Worm (Caenorhabditis elegans): ENCODE data around the gene sgt-1.

Gene sgt-1

ce11 chrII:4881727-4882126 lies 21.9 kb downstream of the sgt-1 start, which contains the start of gene gst-7:
gst-7 (plus strand) TSS chrII:4882062.
- TF ChIP-seq dpl-1 (GFP tag; optimal IDR thresholded peaks at IDR 0.05) (peak in 1 of 3 experiments; percentile 15), lin-35 (GFP tag; optimal IDR thresholded peaks at IDR 0.05) (peak in 1 of 2 experiments; percentile 68), snu-23 (GFP tag; optimal IDR thresholded peaks at IDR 0.05) (peak; percentile 44), nhr-71 (tag; optimal IDR thresholded peaks at IDR 0.05) (peak; percentile 48), ama-1 (optimal IDR thresholded peaks at IDR 0.05) (no peak), nhr-20 (tag; optimal IDR thresholded peaks at IDR 0.05) (peak; percentile 90), elt-3 (tag; optimal IDR thresholded peaks at IDR 0.05) (peak in 2 of 6 experiments; percentile 9 to 17), tbx-2 (tag; optimal IDR thresholded peaks at IDR 0.05) (peak; percentile 40), nhr-90 (tag; optimal IDR thresholded peaks at IDR 0.05; ENCODE audit: poor library complexity) (peak; percentile 19), mdl-1 (tag; optimal IDR thresholded peaks at IDR 0.05) (peak in 1 of 2 experiments; percentile 29), skn-1 (tag; optimal IDR thresholded peaks at IDR 0.05) (peak; percentile 98), sptf-1 (tag; optimal IDR thresholded peaks at IDR 0.05) (no peak), nhr-85 (tag) (peak; percentile 69), elt-2 (tag; optimal IDR thresholded peaks at IDR 0.05) (peak; percentile 87), nhr-19 (GFP tag; conservative IDR thresholded peaks at IDR 0.05) (0 out of 2 replicates have a peak, but pooled peaks have one; percentile 8), pax-3 (tag; optimal IDR thresholded peaks at IDR 0.05) (no peak), lir-3 (tag; optimal IDR thresholded peaks at IDR 0.05; ENCODE audit: poor library complexity) (no peak), efl-1 (optimal IDR thresholded peaks at IDR 0.05) (peak; percentile 3), efl-1 (GFP tag; optimal IDR thresholded peaks at IDR 0.05 in 1 of 2) (peak in 1 of 2 experiments; percentile 77), lin-14 (GFP tag; optimal IDR thresholded peaks at IDR 0.05) (peak; percentile 65)

ce11 chrII:4879629-4880028 lies 24.0 kb downstream of the sgt-1 start, which contains the start of gene gst-6:
gst-6 (plus strand) TSS chrII:4879891.
- TF ChIP-seq elt-2 (tag; optimal IDR thresholded peaks at IDR 0.05) = peak; percentile 63
- no peak for TF ChIP-seq zip-4 (GFP tag; optimal IDR thresholded peaks at IDR 0.05)

- TF ChIP-seq elt-3 (tag; optimal IDR thresholded peaks at IDR 0.05) (peak in 1 of 6 experiments; percentile 7), blmp-1 (tag; optimal IDR thresholded peaks at IDR 0.05) (peak; percentile 90), nhr-85 (tag) (peak; percentile 55), ceh-82 (tag; optimal IDR thresholded peaks at IDR 0.05) (no peak)
These were observed 27.5 kb downstream of the sgt-1 start, which contains the start of gene F11G11.13 for ce11 chrII:4876091-4876490. F11G11.13 (minus strand) TSS chrII:4876179.

- TF ChIP-seq elt-3 (tag; optimal IDR thresholded peaks at IDR 0.05) (peak in 1 of 6 experiments; percentile 5), blmp-1 (tag; optimal IDR thresholded peaks at IDR 0.05) (peak; percentile 77), egl-13 (tag; optimal IDR thresholded peaks at IDR 0.05) (no peak)
These were observed 29.2 kb downstream of the sgt-1 start, which contains the start of gene F11G11.15 for ce11 chrII:4874335-4874861. F11G11.15 (plus strand) TSS chrII:4874845.

ce11 chrII:4873029-4873428 lies 30.6 kb downstream of the sgt-1 start, which contains the start of gene col-73:
col-73 (minus strand) TSS chrII:4873129.
- TF ChIP-seq nhr-19 (GFP tag; conservative IDR thresholded peaks at IDR 0.05) = no peak
- TF ChIP-seq ceh-82 (tag; optimal IDR thresholded peaks at IDR 0.05) = no peak

ce11 chrII:4871834-4872233 lies 31.8 kb downstream of the sgt-1 start:
- TF ChIP-seq blmp-1 (tag; optimal IDR thresholded peaks at IDR 0.05) = peak; percentile 67
- no peak for TF ChIP-seq sup-37 (GFP tag; optimal IDR thresholded peaks at IDR 0.05)

- TF ChIP-seq lin-39 (tag; optimal IDR thresholded peaks at IDR 0.05) (no peak), efl-1 (optimal IDR thresholded peaks at IDR 0.05) (no peak), efl-1 (GFP tag; optimal IDR thresholded peaks at IDR 0.05 in 1 of 2) (peak in 1 of 2 experiments; percentile 65)
These were observed 32.9 kb downstream of the sgt-1 start, which contains the start of gene col-20 for ce11 chrII:4870691-4871090. col-20 (minus strand) TSS chrII:4870791.

Data from whole organism, L1 larva.